Fruit fly (Drosophila melanogaster): ENCODE data around the gene Rpn7.
A peak's percentile ranks its signal among the peaks of the same experiment; 100 is the strongest.

- TF ChIP-seq toe (GFP tag; optimal IDR thresholded peaks at IDR 0.05) (no peak), CG7101 (tag; optimal IDR thresholded peaks at IDR 0.05) (peak; percentile 69), kay (GFP tag; ENCODE audit: borderline replicate concordance) (no peak), cic (GFP tag; optimal IDR thresholded peaks at IDR 0.05) (no peak)
Measured at dm6 chr3R:22421618-22422017, 40.2 kb downstream of the Rpn7 start.

Measured in whole organism, adult.